Worm (Caenorhabditis elegans): ENCODE measurements around the gene twk-25.

The twk-25 gene

ce11 chrIV:11549694-11550093 lies 45.2 kb downstream of the twk-25 start (continued):
- peak; percentile 37 for TF ChIP-seq fkh-8 (tag; optimal IDR thresholded peaks at IDR 0.05)
- no peak for TF ChIP-seq nhr-28 (tag; optimal IDR thresholded peaks at IDR 0.05)
- TF ChIP-seq pax-3 (tag; optimal IDR thresholded peaks at IDR 0.05) = peak; percentile 20
- peak; percentile 85 for TF ChIP-seq nhr-71 (tag; optimal IDR thresholded peaks at IDR 0.05)
- no peak for TF ChIP-seq sox-4 (tag; optimal IDR thresholded peaks at IDR 0.05)
- no peak for TF ChIP-seq ceh-8 (GFP tag; optimal IDR thresholded peaks at IDR 0.05)
- TF ChIP-seq nhr-11 (tag; optimal IDR thresholded peaks at IDR 0.05) = peak; percentile 29
- no peak for TF ChIP-seq ces-1 (GFP tag; optimal IDR thresholded peaks at IDR 0.05)
- peak; percentile 79 for TF ChIP-seq nhr-237 (tag; optimal IDR thresholded peaks at IDR 0.05)
- peak; percentile 14 for TF ChIP-seq hpl-2 (GFP tag; optimal IDR thresholded peaks at IDR 0.05)
- peak; percentile 61 to 74 for TF ChIP-seq efl-1 (optimal IDR thresholded peaks at IDR 0.05)
- TF ChIP-seq efl-1 (GFP tag; optimal IDR thresholded peaks at IDR 0.05 in 1 of 2) = peak; percentile 60 to 97
- TF ChIP-seq tlp-1 (tag; optimal IDR thresholded peaks at IDR 0.05) = no peak
- TF ChIP-seq efl-3 (GFP tag; optimal IDR thresholded peaks at IDR 0.05) = no peak
- peak; percentile 66 for TF ChIP-seq irx-1 (tag; optimal IDR thresholded peaks at IDR 0.05)
- peak; percentile 52 for TF ChIP-seq blmp-1 (tag; optimal IDR thresholded peaks at IDR 0.05)
- TF ChIP-seq zip-4 (GFP tag; optimal IDR thresholded peaks at IDR 0.05) = peak; percentile 40
- peak; percentile 40 for TF ChIP-seq elt-2 (tag; optimal IDR thresholded peaks at IDR 0.05)
- TF ChIP-seq unc-62 (GFP tag; optimal IDR thresholded peaks at IDR 0.05) = no peak
- TF ChIP-seq ceh-63 (GFP tag; optimal IDR thresholded peaks at IDR 0.05) = no peak
- TF ChIP-seq ztf-11 (tag; optimal IDR thresholded peaks at IDR 0.05) = peak in 1 of 2 experiments; percentile 57
- peak; percentile 68 for TF ChIP-seq dsc-1 (tag; optimal IDR thresholded peaks at IDR 0.05)
- peak; percentile 27 for TF ChIP-seq ztf-4 (tag; optimal IDR thresholded peaks at IDR 0.05)
- peak; percentile 92 for TF ChIP-seq snu-23 (GFP tag; optimal IDR thresholded peaks at IDR 0.05)
- no peak for TF ChIP-seq mab-9 (GFP tag; IDR thresholded peaks at IDR 0.05)
- TF ChIP-seq lsy-2 (tag; optimal IDR thresholded peaks at IDR 0.05) = peak; percentile 65 to 87
- TF ChIP-seq F16B12.6 (tag; optimal IDR thresholded peaks at IDR 0.05) = peak; percentile 28
- no peak for TF ChIP-seq nhr-12 (tag; optimal IDR thresholded peaks at IDR 0.05)
- peak; percentile 76 for TF ChIP-seq xbp-1 (tag; optimal IDR thresholded peaks at IDR 0.05)
- TF ChIP-seq skn-1 (tag; optimal IDR thresholded peaks at IDR 0.05) = peak; percentile 43
- TF ChIP-seq C04F5.9 (tag; optimal IDR thresholded peaks at IDR 0.05) = peak; percentile 89
- TF ChIP-seq nhr-90 (tag; optimal IDR thresholded peaks at IDR 0.05; ENCODE audit: poor library complexity) = peak; percentile 86
- no peak for TF ChIP-seq sptf-1 (tag; optimal IDR thresholded peaks at IDR 0.05)
- TF ChIP-seq lin-15B (tag; optimal IDR thresholded peaks at IDR 0.05) = peak; percentile 20
- peak; percentile 29; the same call in 1 of the 2 replicates for TF ChIP-seq ceh-88 (GFP tag; IDR thresholded peaks at IDR 0.05)
- TF ChIP-seq vab-15 (tag; optimal IDR thresholded peaks at IDR 0.05) = peak; percentile 12
- TF ChIP-seq fkh-4 (tag; optimal IDR thresholded peaks at IDR 0.05; ENCODE audit: borderline replicate concordance) = no peak
- no peak for TF ChIP-seq ets-5 (GFP tag; IDR thresholded peaks at IDR 0.05)
- TF ChIP-seq egl-13 (tag; optimal IDR thresholded peaks at IDR 0.05) = peak; percentile 18
- TF ChIP-seq lin-39 (tag; optimal IDR thresholded peaks at IDR 0.05) = peak; percentile 28
- no peak for TF ChIP-seq pqm-1 (tag; optimal IDR thresholded peaks at IDR 0.05)
- peak; percentile 88 for TF ChIP-seq aly-2 (tag; optimal IDR thresholded peaks at IDR 0.05)
- TF ChIP-seq nhr-76 (tag; optimal IDR thresholded peaks at IDR 0.05) = no peak
- TF ChIP-seq tbx-2 (tag; optimal IDR thresholded peaks at IDR 0.05) = peak; percentile 72
- no peak for TF ChIP-seq grh-1 (GFP tag; IDR thresholded peaks at IDR 0.05)
- TF ChIP-seq ceh-90 (tag; optimal IDR thresholded peaks at IDR 0.05) = no peak
- 0 out of 2 replicates have a peak, but pooled peaks have one; percentile 18 for TF ChIP-seq isw-1 (GFP tag; IDR thresholded peaks at IDR 0.05)
- TF ChIP-seq unc-30 (tag; optimal IDR thresholded peaks at IDR 0.05) = no peak
- peak; percentile 86 for TF ChIP-seq C16A3.4 (tag; optimal IDR thresholded peaks at IDR 0.05)

Measured in whole organism, L1 larva.